Worm (Caenorhabditis elegans) whole organism, early embryonic: ENCODE results near the gene C44B12.3.

ENCODE experiments used
- B0310.2 ChIP-seq: sonication (generic microtip); optimal IDR thresholded peaks from 2 replicates; lab custom pipeline; 2016; ENCODE audit warnings: mild to moderate bottlenecking, missing genetic modification characterization, missing compliant biosample characterization
- F13C5.2 ChIP-seq: sonication (generic microtip); optimal IDR thresholded peaks from 2 replicates; lab custom pipeline; 2017; ENCODE audit warnings: mild to moderate bottlenecking, missing genetic modification characterization, inconsistent platforms, missing compliant biosample characterization
- aly-1 ChIP-seq: sonication (generic microtip); optimal IDR thresholded peaks from 2 replicates; lab custom pipeline; 2016; ENCODE audit warnings: missing genetic modification characterization, missing compliant biosample characterization
- ama-1 ChIP-seq: fragments of 150-350 bp; optimal IDR thresholded peaks from 2 replicates; lab custom pipeline; 2014
- ceh-13 ChIP-seq: fragments of 200-800 bp; sonication (Bioruptor generic); optimal IDR thresholded peaks from 2 replicates; lab custom pipeline; 2018; ENCODE audit warnings: mild to moderate bottlenecking, missing genetic modification characterization, missing compliant biosample characterization
- ceh-36 ChIP-seq: sonication (generic microtip); optimal IDR thresholded peaks from 2 replicates; lab custom pipeline; 2016; ENCODE audit warnings: missing genetic modification characterization, inconsistent platforms, missing compliant biosample characterization
- ets-7 ChIP-seq: sonication (generic microtip); optimal IDR thresholded peaks from 2 replicates; lab custom pipeline; 2016; ENCODE audit warnings: missing genotype, missing genetic modification characterization, missing compliant biosample characterization
- flt-1 ChIP-seq: fragments of 200-800 bp; sonication (Bioruptor generic); IDR thresholded peaks from 2 replicates; pipeline ENCODE4 v1.3.6; 2022; ENCODE audit warnings: missing genetic modification characterization, missing compliant biosample characterization
- hmbx-1 ChIP-seq: sonication (generic microtip); optimal IDR thresholded peaks from 2 replicates; lab custom pipeline; 2016; ENCODE audit warnings: mild to moderate bottlenecking, missing genetic modification characterization, missing compliant biosample characterization
- hmg-4 ChIP-seq: fragments of 200-800 bp; sonication (Bioruptor generic); optimal IDR thresholded peaks from 2 replicates; lab custom pipeline; 2018; ENCODE audit warnings: mild to moderate bottlenecking, missing genetic modification characterization, missing compliant biosample characterization
- hnd-1 ChIP-seq: sonication (generic microtip); optimal IDR thresholded peaks from 2 replicates; lab custom pipeline; 2016; ENCODE audit warnings: missing genetic modification characterization, missing compliant biosample characterization
- pes-1 ChIP-seq: fragments of 200-800 bp; sonication (Bioruptor generic); IDR thresholded peaks from 2 replicates; pipeline ENCODE4 v1.3.6; 2022; ENCODE audit warnings: missing genetic modification reagents, missing genetic modification characterization, missing compliant biosample characterization
- scrt-1 ChIP-seq: fragments of 200-800 bp; sonication (Bioruptor generic); IDR thresholded peaks from 2 replicates; pipeline ENCODE4 v1.3.6; 2022; ENCODE audit warnings: missing genetic modification characterization, missing compliant biosample characterization
- sea-1 ChIP-seq: fragments of 200-800 bp; sonication (Bioruptor generic); conservative IDR thresholded peaks from 2 replicates; pipeline ENCODE4 v1.3.6; 2022; ENCODE audit warnings: missing genetic modification characterization, missing compliant biosample characterization
- tbx-11 ChIP-seq: fragments of 200-800 bp; sonication (Bioruptor generic); IDR thresholded peaks from 2 replicates; pipeline ENCODE4 v1.3.6; 2022; ENCODE audit warnings: missing genetic modification characterization, missing compliant biosample characterization
- tbx-37 ChIP-seq: fragments of 200-800 bp; sonication (Bioruptor generic); conservative IDR thresholded peaks from 2 replicates; pipeline ENCODE4 v1.3.6; 2022; ENCODE audit warnings: missing genetic modification reagents, missing genetic modification characterization, missing compliant biosample characterization
- tra-4 ChIP-seq: sonication (generic microtip); optimal IDR thresholded peaks from 2 replicates; lab custom pipeline; 2017; ENCODE audit warnings: missing genetic modification characterization, missing compliant biosample characterization

The C44B12.3 gene

ce11 chrIV:1104518-1104917, at the start of gene C44B12.3, which contains the start of gene C44B12.9:
Gene C44B12.3, plus strand, starts transcription at chrIV:1104766.
Gene C44B12.9, minus strand, starts transcription at chrIV:1104618.
- TF ChIP-seq hnd-1 (tag; lab: Kevin White, UChicago): no peak
- no peak for TF ChIP-seq hmbx-1
- TF ChIP-seq flt-1: no peak
- TF ChIP-seq aly-1 (tag; lab: Kevin White, UChicago): no peak
- TF ChIP-seq ceh-36 (tag; lab: Kevin White, UChicago): no peak
- TF ChIP-seq ets-7 (tag; lab: Kevin White, UChicago): no peak
- TF ChIP-seq sea-1 (GFP tag; lab: Robert Waterston, UW): no peak
- TF ChIP-seq tbx-37 (GFP tag; lab: Robert Waterston, UW): no peak
- TF ChIP-seq F13C5.2 (tag; lab: Kevin White, UChicago): no peak
- TF ChIP-seq tra-4 (tag; lab: Kevin White, UChicago): no peak

ce11 chrIV:1055734-1056133, 48.8 kb upstream of the C44B12.3 start:
- TF ChIP-seq scrt-1 (GFP tag; lab: Robert Waterston, UW): no peak
- TF ChIP-seq ets-7 (tag; lab: Kevin White, UChicago): no peak
- no peak for TF ChIP-seq ceh-13 (GFP tag; lab: Kevin White, UChicago)
- TF ChIP-seq F13C5.2 (tag; lab: Kevin White, UChicago): no peak
- no peak for TF ChIP-seq ama-1 (lab: Kevin White, UChicago)
- no peak for TF ChIP-seq aly-1 (tag; lab: Kevin White, UChicago)
- no peak for TF ChIP-seq tra-4 (tag; lab: Kevin White, UChicago)
- no peak for TF ChIP-seq pes-1 (GFP tag; lab: Robert Waterston, UW)
- TF ChIP-seq tbx-37 (GFP tag; lab: Robert Waterston, UW): no peak
- no peak for TF ChIP-seq hmbx-1
- no peak for TF ChIP-seq sea-1 (GFP tag; lab: Robert Waterston, UW)
- TF ChIP-seq hmg-4 (GFP tag; lab: Kevin White, UChicago): no peak
- no peak for TF ChIP-seq hnd-1 (tag; lab: Kevin White, UChicago)
- TF ChIP-seq B0310.2 (tag; lab: Kevin White, UChicago): no peak
- no peak for TF ChIP-seq flt-1
- no peak for TF ChIP-seq tbx-11 (GFP tag; lab: Robert Waterston, UW)
- TF ChIP-seq ceh-36 (tag; lab: Kevin White, UChicago): no peak

ce11 chrIV:1056263-1056942, 48.2 kb upstream of the C44B12.3 start, which contains the start of the genes Y55F3AM.13 and mrps-25:
Gene Y55F3AM.13, minus strand, starts transcription at chrIV:1056313.
Gene mrps-25, plus strand, starts transcription at chrIV:1056892.
- TF ChIP-seq pes-1 (GFP tag; lab: Robert Waterston, UW): no peak
- TF ChIP-seq tbx-37 (GFP tag; lab: Robert Waterston, UW): no peak
- no peak for TF ChIP-seq B0310.2 (tag; lab: Kevin White, UChicago)
- no peak for TF ChIP-seq tbx-11 (GFP tag; lab: Robert Waterston, UW)
- TF ChIP-seq ama-1 (lab: Kevin White, UChicago): no peak
- no peak for TF ChIP-seq sea-1 (GFP tag; lab: Robert Waterston, UW)
- TF ChIP-seq hmbx-1: no peak
- no peak for TF ChIP-seq ceh-36 (tag; lab: Kevin White, UChicago)
- no peak for TF ChIP-seq hmg-4 (GFP tag; lab: Kevin White, UChicago)
- no peak for TF ChIP-seq F13C5.2 (tag; lab: Kevin White, UChicago)
- TF ChIP-seq aly-1 (tag; lab: Kevin White, UChicago): no peak
- no peak for TF ChIP-seq ceh-13 (GFP tag; lab: Kevin White, UChicago)
- TF ChIP-seq scrt-1 (GFP tag; lab: Robert Waterston, UW): no peak
- no peak for TF ChIP-seq ets-7 (tag; lab: Kevin White, UChicago)
- no peak for TF ChIP-seq flt-1
- no peak for TF ChIP-seq tra-4 (tag; lab: Kevin White, UChicago)
- no peak for TF ChIP-seq hnd-1 (tag; lab: Kevin White, UChicago)

ce11 chrIV:1058504-1058903, 46.1 kb upstream of the C44B12.3 start:
- no peak for TF ChIP-seq tbx-11 (GFP tag; lab: Robert Waterston, UW)
- TF ChIP-seq scrt-1 (GFP tag; lab: Robert Waterston, UW): no peak
- TF ChIP-seq ets-7 (tag; lab: Kevin White, UChicago): no peak
- TF ChIP-seq sea-1 (GFP tag; lab: Robert Waterston, UW): no peak
- no peak for TF ChIP-seq tbx-37 (GFP tag; lab: Robert Waterston, UW)
- no peak for TF ChIP-seq flt-1
- no peak for TF ChIP-seq hnd-1 (tag; lab: Kevin White, UChicago)
- TF ChIP-seq tra-4 (tag; lab: Kevin White, UChicago): no peak

ce11 chrIV:1063058-1063457, 41.5 kb upstream of the C44B12.3 start:
- TF ChIP-seq ama-1 (lab: Kevin White, UChicago) (no peak), hmg-4 (GFP tag; lab: Kevin White, UChicago) (no peak), pes-1 (GFP tag; lab: Robert Waterston, UW) (no peak), aly-1 (tag; lab: Kevin White, UChicago) (no peak), scrt-1 (GFP tag; lab: Robert Waterston, UW) (no peak), ceh-13 (GFP tag; lab: Kevin White, UChicago) (no peak), tbx-37 (GFP tag; lab: Robert Waterston, UW) (no peak)

- no peak for TF ChIP-seq hnd-1 (tag; lab: Kevin White, UChicago)
- TF ChIP-seq tbx-11 (GFP tag; lab: Robert Waterston, UW): no peak
- no peak for TF ChIP-seq sea-1 (GFP tag; lab: Robert Waterston, UW)
- TF ChIP-seq scrt-1 (GFP tag; lab: Robert Waterston, UW): no peak
Measured at ce11 chrIV:1064289-1064848, 40.2 kb upstream of the C44B12.3 start.

ce11 chrIV:1065569-1065968, 39.0 kb upstream of the C44B12.3 start:
- TF ChIP-seq ceh-13 (GFP tag; lab: Kevin White, UChicago): no peak
- no peak for TF ChIP-seq ceh-36 (tag; lab: Kevin White, UChicago)
- TF ChIP-seq tbx-11 (GFP tag; lab: Robert Waterston, UW): no peak
- TF ChIP-seq aly-1 (tag; lab: Kevin White, UChicago): no peak
- no peak for TF ChIP-seq ama-1 (lab: Kevin White, UChicago)
- TF ChIP-seq ets-7 (tag; lab: Kevin White, UChicago): no peak
- no peak for TF ChIP-seq B0310.2 (tag; lab: Kevin White, UChicago)
- no peak for TF ChIP-seq tbx-37 (GFP tag; lab: Robert Waterston, UW)
- no peak for TF ChIP-seq F13C5.2 (tag; lab: Kevin White, UChicago)
- TF ChIP-seq sea-1 (GFP tag; lab: Robert Waterston, UW): no peak
- no peak for TF ChIP-seq hmg-4 (GFP tag; lab: Kevin White, UChicago)
- no peak for TF ChIP-seq hmbx-1
